Worm (Caenorhabditis elegans) whole organism, L2 larva: Measurements from ENCODE around the gene F56D5.2.

Source experiments
- aly-2 ChIP-seq: fragments of 150-350 bp; optimal IDR thresholded peaks from 2 replicates; lab custom pipeline; 2014; ENCODE audit warnings: missing biosample characterization, missing genetic modification characterization
- ceh-82 ChIP-seq: fragments of 150-350 bp; optimal IDR thresholded peaks from 2 replicates; lab custom pipeline; 2014; ENCODE audit warnings: missing biosample characterization, missing genetic modification characterization
- egl-27 ChIP-seq: sonication (generic microtip); optimal IDR thresholded peaks from 3 replicates; lab custom pipeline; 2017; ENCODE audit warnings: missing biosample characterization, missing genetic modification reagents, missing genetic modification characterization
- lin-11 ChIP-seq: fragments of 150-350 bp; sonication (generic microtip); optimal IDR thresholded peaks from 2 replicates; lab custom pipeline; 2014; ENCODE audit warnings: missing biosample characterization, missing genetic modification characterization, inconsistent platforms, mixed read lengths
- nhr-23 ChIP-seq: fragments of 150-350 bp; optimal IDR thresholded peaks from 2 replicates; lab custom pipeline; 2014; ENCODE audit warnings: missing biosample characterization, missing genetic modification reagents, missing genetic modification characterization
- zag-1 ChIP-seq: fragments of 150-350 bp; optimal IDR thresholded peaks from 2 replicates; lab custom pipeline; 2014; ENCODE audit warnings: missing biosample characterization, missing genetic modification characterization

- TF ChIP-seq lin-11 (no peak), egl-27 (tag; lab: Kevin White, UChicago) (no peak), aly-2 (no peak), ceh-82 (tag; lab: Kevin White, UChicago) (no peak), zag-1 (tag; lab: Kevin White, UChicago) (no peak), nhr-23 (tag; lab: Kevin White, UChicago) (no peak)
These were observed 12.4 kb downstream of the F56D5.2 start, which contains the start of gene daf-15 for ce11 chrIV:9386038-9386437.
